Worm (Caenorhabditis elegans): ENCODE data around the gene ceh-30.
A peak's percentile ranks its signal among the peaks of the same experiment; 100 is the strongest.

Gene ceh-30

DNA sequence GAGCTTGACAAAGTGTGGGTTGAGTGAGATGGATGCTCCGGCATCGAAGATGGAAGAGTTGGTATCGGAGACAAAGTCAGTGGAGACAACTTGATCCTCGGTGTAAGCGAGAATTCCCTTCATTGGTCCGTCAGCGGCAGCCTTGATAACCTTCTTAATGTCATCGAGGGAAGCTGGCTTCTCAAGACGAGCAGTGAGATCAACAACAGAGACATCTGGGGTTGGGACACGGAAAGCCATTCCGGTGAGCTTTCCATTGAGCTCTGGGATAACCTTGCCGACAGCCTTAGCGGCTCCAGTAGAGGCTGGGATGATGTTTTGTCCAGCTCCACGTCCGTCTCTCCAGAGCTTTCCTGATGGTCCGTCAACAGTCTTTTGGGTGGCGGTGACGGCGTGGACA, 48.9 kb downstream of the ceh-30 start:
- TF ChIP-seq cebp-2 (GFP tag; IDR thresholded peaks at IDR 0.05) (0 out of 2 replicates have a peak, but pooled peaks have one; percentile 27), hsf-1 (GFP tag; IDR thresholded peaks at IDR 0.05) (0 out of 2 replicates have a peak, but pooled peaks have one; percentile 9), hmg-20 (GFP tag; IDR thresholded peaks at IDR 0.05) (0 out of 2 replicates have a peak, but pooled peaks have one; percentile 9), Y53G8AR.9 (GFP tag; conservative IDR thresholded peaks at IDR 0.05) (0 out of 2 replicates have a peak, but pooled peaks have one; percentile 64), nhr-120 (GFP tag; IDR thresholded peaks at IDR 0.05) (0 out of 2 replicates have a peak, but pooled peaks have one; percentile 65), C06A6.2 (GFP tag; conservative IDR thresholded peaks at IDR 0.05) (0 out of 2 replicates have a peak, but pooled peaks have one; percentile 20), aptf-3 (GFP tag; IDR thresholded peaks at IDR 0.05) (0 out of 2 replicates have a peak, but pooled peaks have one; percentile 64), madf-3 (GFP tag; IDR thresholded peaks at IDR 0.05) (0 out of 2 replicates have a peak, but pooled peaks have one; percentile 53), madf-6 (GFP tag; IDR thresholded peaks at IDR 0.05) (peak; percentile 27; the same call in 1 of the 2 replicates), mcd-1 (GFP tag; IDR thresholded peaks at IDR 0.05) (peak; percentile 45), pbrm-1 (GFP tag; IDR thresholded peaks at IDR 0.05) (peak; percentile 16; the same call in 1 of the 2 replicates)

DNA sequence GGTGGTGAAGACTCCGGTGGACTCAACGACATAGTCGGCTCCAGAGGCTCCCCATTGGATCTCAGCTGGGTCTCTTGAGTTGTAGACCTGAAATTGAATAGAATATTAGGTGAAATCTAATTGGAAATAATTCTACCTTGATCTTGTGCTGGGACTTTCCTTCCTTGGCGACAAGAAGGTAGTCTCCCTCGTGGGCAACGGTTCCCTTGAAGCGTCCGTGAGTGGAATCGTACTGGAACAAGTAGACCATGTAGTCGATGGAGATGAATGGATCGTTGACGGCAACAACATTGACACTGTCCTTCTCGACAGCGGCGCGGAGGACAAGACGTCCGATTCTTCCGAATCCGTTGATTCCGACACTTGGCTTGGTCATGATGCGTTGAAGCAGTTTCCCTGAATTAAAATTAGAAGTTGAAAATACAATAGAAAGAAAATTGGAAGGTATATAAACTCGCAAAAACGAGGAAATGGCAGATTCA, 49.6 kb downstream of the ceh-30 start, which contains the start of gene gpd-3:
Gene gpd-3 (minus strand): TSS at position 396 of the 482 bp plus-strand sequence.
- TF ChIP-seq egrh-3 (GFP tag; IDR thresholded peaks at IDR 0.05) (no peak), tbp1 (GFP tag; optimal IDR thresholded peaks at IDR 0.05) (peak; percentile 28), cebp-1 (GFP tag; IDR thresholded peaks at IDR 0.05) (peak; percentile 40; the same call in 1 of the 2 replicates), cebp-1 (tag; optimal IDR thresholded peaks at IDR 0.05) (peak; percentile 45), fkh-3 (tag; optimal IDR thresholded peaks at IDR 0.05) (no peak), Y53G8AR.9 (GFP tag; conservative IDR thresholded peaks at IDR 0.05) (peak; percentile 60), dox-1 (GFP tag; IDR thresholded peaks at IDR 0.05) (0 out of 2 replicates have a peak, but pooled peaks have one; percentile 11), mcd-1 (GFP tag; IDR thresholded peaks at IDR 0.05) (0 out of 2 replicates have a peak, but pooled peaks have one; percentile 9), D2030.7 (GFP tag; IDR thresholded peaks at IDR 0.05) (no peak), F52B5.7 (tag; optimal IDR thresholded peaks at IDR 0.05) (no peak), cebp-2 (GFP tag; IDR thresholded peaks at IDR 0.05) (no peak; the same call in 1 of the 2 replicates), ama-1 (optimal IDR thresholded peaks at IDR 0.05) (peak; percentile 71), ama-1 (GFP tag; optimal IDR thresholded peaks at IDR 0.05) (no peak), attf-6 (GFP tag; IDR thresholded peaks at IDR 0.05) (no peak), snpc-1.1 (tag; optimal IDR thresholded peaks at IDR 0.05; ENCODE audit: insufficient read depth) (no peak), madf-3 (GFP tag; IDR thresholded peaks at IDR 0.05) (0 out of 2 replicates have a peak, but pooled peaks have one; percentile 13), F23B12.7 (tag; optimal IDR thresholded peaks at IDR 0.05; ENCODE audit: insufficient read depth) (no peak), nhr-27 (tag; optimal IDR thresholded peaks at IDR 0.05) (no peak), rec-8 (tag; optimal IDR thresholded peaks at IDR 0.05) (no peak), B0019.2 (GFP tag; conservative IDR thresholded peaks at IDR 0.05) (no peak), rcor-1 (GFP tag; IDR thresholded peaks at IDR 0.05) (no peak), egl-44 (GFP tag; IDR thresholded peaks at IDR 0.05) (no peak; the same call in 1 of the 2 replicates), F37B4.10 (GFP tag; IDR thresholded peaks at IDR 0.05) (0 out of 2 replicates have a peak, but pooled peaks have one; percentile 20), unc-130 (GFP tag; optimal IDR thresholded peaks at IDR 0.05) (no peak), ZK185.1 (tag; optimal IDR thresholded peaks at IDR 0.05; ENCODE audit: poor library complexity, severe bottlenecking) (peak; percentile 15), lsl-1 (GFP tag; optimal IDR thresholded peaks at IDR 0.05) (no peak), die-1 (tag; optimal IDR thresholded peaks at IDR 0.05) (no peak), sea-2 (GFP tag; IDR thresholded peaks at IDR 0.05) (no peak), tlf-1 (GFP tag; optimal IDR thresholded peaks at IDR 0.05) (peak; percentile 3), T26A5.8 (tag; optimal IDR thresholded peaks at IDR 0.05) (no peak), hmg-1.2 (GFP tag; IDR thresholded peaks at IDR 0.05) (no peak; the same call in 1 of the 2 replicates), ztf-25 (GFP tag; IDR thresholded peaks at IDR 0.05) (no peak), Y56A3A.18 (GFP tag; IDR thresholded peaks at IDR 0.05) (peak; percentile 59; the same call in 1 of the 2 replicates), ceh-27 (GFP tag; optimal IDR thresholded peaks at IDR 0.05) (no peak), nfya-2 (GFP tag; IDR thresholded peaks at IDR 0.05) (no peak), B0336.3 (GFP tag; IDR thresholded peaks at IDR 0.05) (no peak; the same call in 1 of the 2 replicates), ccch-3 (GFP tag; optimal IDR thresholded peaks at IDR 0.05) (no peak), F57C9.4 (tag; optimal IDR thresholded peaks at IDR 0.05) (no peak), hmg-20 (GFP tag; IDR thresholded peaks at IDR 0.05) (no peak)

Measured in whole organism, young adult.